Fruit fly (Drosophila melanogaster): ENCODE measurements around the gene ab.

ab gene

DNA sequence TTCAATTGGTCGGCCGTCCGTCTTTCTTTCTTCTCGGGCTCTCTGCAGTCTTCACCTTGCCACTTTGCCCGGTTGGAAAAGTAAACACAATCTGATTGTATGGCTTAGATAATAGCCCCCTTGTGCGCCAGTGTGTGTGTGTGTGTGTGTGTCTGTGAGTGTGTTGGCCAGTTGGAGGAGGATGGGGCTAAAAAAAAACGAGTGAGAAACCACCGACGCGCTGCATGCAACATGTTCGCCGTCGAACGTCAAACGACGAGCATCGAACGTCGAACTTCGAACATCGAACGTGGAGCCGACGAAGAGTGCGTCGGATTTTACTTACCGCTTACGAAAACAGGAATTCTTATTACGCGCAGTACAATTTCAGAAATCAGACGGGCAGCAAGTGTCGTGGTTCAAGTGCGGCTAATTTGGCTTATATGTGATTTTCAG is at the start of gene ab:
Gene ab (plus strand): TSS at position 355 of the 435 bp plus-strand sequence.
- TF ChIP-seq CG17801 (GFP tag; optimal IDR thresholded peaks at IDR 0.05; ENCODE audit: partially characterized antibody) = no peak

DNA sequence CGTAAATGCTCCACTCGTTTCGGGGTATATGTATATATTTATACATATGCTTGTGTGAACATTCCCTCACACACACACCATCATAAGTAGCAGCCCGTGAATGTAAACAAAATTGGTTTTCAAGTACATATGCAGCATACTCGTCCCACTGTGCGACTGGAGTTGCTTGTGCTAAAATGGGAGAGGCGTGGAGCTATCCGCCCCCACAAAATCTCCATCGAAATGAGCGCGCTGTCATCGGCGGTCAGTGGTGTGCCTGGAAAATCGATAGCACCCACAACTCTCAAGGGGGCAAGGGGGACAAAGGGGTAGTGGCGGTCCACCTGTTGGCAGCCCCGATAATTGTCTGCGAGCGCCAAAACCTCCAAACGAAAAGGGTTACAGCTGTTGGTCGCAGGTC is 42.5 kb upstream of the ab start:
- no peak for TF ChIP-seq CG17801 (GFP tag; optimal IDR thresholded peaks at IDR 0.05; ENCODE audit: partially characterized antibody)

DNA sequence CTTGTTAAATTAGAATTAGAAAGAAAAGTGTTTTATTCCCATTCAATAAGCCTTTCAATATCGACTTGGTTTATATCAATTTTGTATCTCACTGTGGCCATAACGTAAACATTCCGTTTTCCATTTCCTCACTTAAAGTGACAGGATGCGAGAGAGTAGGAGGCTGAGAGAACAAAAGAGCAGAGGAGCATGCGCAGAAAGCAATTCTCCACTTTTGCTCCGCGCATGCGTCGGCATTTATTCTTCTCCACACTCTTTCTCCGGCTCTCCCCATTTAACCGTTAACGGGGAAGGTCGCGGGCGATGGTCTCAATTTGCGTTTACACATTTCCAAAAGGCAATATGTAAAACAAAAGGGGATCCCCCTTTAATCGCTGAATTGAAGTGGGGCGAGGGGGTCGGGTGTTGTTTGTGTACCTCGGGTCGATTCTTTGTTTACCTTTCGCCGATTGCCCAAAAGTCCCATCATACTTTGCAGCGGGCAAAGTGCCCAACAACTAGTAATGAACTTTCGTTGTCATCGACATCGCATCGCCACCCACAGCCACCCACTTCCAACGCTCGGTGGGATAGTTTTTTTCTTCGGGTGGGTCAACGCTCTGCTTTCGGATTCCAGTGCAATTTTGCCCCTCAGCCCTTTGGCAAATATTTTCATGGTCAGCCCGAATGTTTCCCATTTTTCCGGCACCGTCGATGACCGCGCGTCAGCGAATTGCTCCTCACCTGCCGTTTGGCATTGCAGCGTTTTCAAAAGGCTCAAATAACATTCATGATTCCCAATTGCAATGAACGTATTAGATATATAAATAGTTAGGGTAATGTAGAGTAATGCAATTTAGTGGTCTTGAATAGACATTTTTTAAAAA is 41.6 kb upstream of the ab start:
- no peak for TF ChIP-seq CG17801 (GFP tag; optimal IDR thresholded peaks at IDR 0.05; ENCODE audit: partially characterized antibody)

dm6 chr2L:11169904-11170303 is 40.6 kb upstream of the ab start:
- no peak for TF ChIP-seq CG17801 (GFP tag; optimal IDR thresholded peaks at IDR 0.05; ENCODE audit: partially characterized antibody)

DNA sequence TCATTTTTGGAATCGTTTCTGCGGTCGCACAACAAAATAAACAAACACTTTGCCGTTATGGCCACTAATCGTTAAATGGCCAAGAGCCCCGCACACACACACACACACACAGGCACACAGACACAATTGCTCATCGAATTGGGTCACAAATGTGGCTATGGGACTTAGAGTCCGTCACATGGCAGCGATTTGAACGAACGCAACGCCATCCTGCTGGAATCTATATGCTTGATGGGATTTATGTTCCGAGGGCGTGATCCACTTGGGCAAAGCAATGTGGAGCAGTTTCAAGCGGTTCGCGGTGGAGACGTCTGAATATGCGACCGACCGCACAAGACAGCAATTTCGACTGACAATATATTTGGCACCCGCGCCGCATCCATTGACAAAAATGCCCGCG is 39.9 kb upstream of the ab start:
- TF ChIP-seq CG17801 (GFP tag; optimal IDR thresholded peaks at IDR 0.05; ENCODE audit: partially characterized antibody) = no peak

DNA sequence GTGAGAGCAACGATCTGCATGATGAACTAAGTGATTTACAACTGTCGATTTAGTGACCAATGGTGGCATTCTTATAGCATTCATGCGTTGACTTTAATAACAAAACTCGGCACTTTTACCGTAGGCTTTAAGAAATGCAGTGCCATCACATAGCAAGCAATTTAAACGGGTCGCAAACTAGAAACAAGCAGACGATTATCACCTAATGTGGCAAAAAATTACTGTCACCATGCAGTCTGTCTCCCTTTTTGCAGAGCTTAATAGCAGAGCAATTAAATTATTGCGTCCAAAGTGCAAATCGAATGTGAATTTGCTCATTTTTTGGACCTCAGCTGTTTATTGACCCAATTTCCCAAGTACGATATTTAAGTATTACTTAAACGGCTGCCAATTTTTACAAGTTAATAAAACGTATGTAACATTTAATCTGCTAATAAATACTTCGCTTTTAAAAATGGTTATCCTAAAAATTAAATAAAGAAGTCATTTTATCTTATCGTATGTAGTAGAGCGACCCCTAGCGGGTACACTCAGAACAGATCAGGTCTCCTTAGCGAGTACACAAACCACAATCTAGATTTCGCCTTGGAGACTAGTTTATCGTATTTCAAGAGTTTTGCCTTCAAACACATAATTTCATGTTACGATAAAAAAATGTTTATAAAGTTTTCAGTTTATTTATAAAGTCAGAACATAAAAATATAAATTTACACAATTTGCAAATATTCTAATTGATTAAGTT is 38.7 kb upstream of the ab start, which contains the start of gene Vm32E:
Gene Vm32E (minus strand): TSS at position 51 of the 742 bp plus-strand sequence.
- no peak for TF ChIP-seq CG17801 (GFP tag; optimal IDR thresholded peaks at IDR 0.05; ENCODE audit: partially characterized antibody)

- no peak for TF ChIP-seq CG17801 (GFP tag; optimal IDR thresholded peaks at IDR 0.05; ENCODE audit: partially characterized antibody)
Measured at dm6 chr2L:11175393-11176258, 34.9 kb upstream of the ab start.

- TF ChIP-seq CG17801 (GFP tag; optimal IDR thresholded peaks at IDR 0.05; ENCODE audit: partially characterized antibody) = no peak
Measured at dm6 chr2L:11178334-11178733, 32.1 kb upstream of the ab start.

- peak; percentile 50 for TF ChIP-seq CG17801 (GFP tag; optimal IDR thresholded peaks at IDR 0.05; ENCODE audit: partially characterized antibody)
Measured at dm6 chr2L:11178826-11179391, 31.6 kb upstream of the ab start, which contains the start of gene Boh2. Gene Boh2, plus strand, starts transcription at chr2L:11179032.

- no peak for TF ChIP-seq CG17801 (GFP tag; optimal IDR thresholded peaks at IDR 0.05; ENCODE audit: partially characterized antibody)
Measured at dm6 chr2L:11182148-11182593, 28.3 kb upstream of the ab start.

DNA sequence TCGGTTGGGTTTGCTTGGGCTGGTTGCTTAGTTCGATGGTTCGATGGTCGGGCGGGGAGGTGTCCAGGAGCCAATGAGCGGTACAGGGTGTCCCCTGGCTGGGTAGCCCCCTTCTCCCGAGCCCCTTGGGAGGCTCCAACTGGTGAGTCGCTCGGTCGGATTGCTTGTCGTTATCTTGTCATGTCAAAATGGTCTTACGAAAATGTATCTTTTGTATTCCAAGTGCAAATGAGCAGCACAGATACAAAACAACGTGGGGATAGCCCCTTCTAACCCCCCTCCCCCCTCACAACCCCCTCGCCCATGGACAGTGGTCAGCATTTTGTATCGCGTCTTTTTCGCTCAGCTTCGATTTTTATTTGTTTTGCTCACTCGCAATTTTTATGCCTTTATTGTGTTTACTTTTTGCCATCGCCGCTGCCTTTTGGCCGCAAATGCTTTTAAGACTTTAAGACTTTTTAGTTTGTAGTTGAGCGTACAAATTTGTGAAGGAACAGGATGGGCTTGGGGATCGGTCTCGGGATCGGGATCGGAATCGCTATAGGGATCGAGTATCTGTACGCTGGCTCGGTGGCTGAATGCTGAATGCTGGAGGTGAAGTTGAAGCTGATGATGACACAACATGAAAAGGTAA is 27.8 kb upstream of the ab start:
- TF ChIP-seq CG17801 (GFP tag; optimal IDR thresholded peaks at IDR 0.05; ENCODE audit: partially characterized antibody) = no peak

DNA sequence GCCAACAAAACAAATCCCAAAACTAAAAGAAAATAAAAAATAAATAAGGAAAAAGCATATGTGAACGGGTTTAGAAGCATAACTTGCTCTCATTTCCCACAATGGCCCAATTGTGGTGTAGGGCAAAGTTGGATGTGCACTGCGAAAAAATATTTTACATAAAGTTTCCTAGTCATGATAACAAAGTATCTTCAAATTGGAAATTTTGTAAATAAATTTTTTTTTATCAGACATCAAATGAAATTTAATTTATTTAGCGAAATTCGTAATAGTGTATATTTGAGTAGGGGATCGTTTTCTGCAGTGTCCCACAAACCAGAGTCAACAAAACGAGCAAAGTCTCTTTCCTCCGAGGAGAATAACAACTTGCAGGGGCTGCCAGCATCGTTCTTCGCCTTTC is 26.3 kb upstream of the ab start:
- TF ChIP-seq CG17801 (GFP tag; optimal IDR thresholded peaks at IDR 0.05; ENCODE audit: partially characterized antibody) = no peak

- TF ChIP-seq CG17801 (GFP tag; optimal IDR thresholded peaks at IDR 0.05; ENCODE audit: partially characterized antibody) = no peak
Measured at dm6 chr2L:11188395-11189115, 21.9 kb upstream of the ab start.

- no peak for TF ChIP-seq CG17801 (GFP tag; optimal IDR thresholded peaks at IDR 0.05; ENCODE audit: partially characterized antibody)
Measured at dm6 chr2L:11189116-11189449, 21.4 kb upstream of the ab start.
